Worm (Caenorhabditis elegans) whole organism, L1 larva: ENCODE data around the gene K08D8.3.

Experiments
- blmp-1 ChIP-seq: fragments of 150-350 bp; optimal IDR thresholded peaks from 2 replicates; lab custom pipeline; 2014; ENCODE audit warnings: missing biosample characterization, missing genetic modification characterization
- ceh-8 ChIP-seq: fragments of 200-800 bp; sonication (Bioruptor generic); optimal IDR thresholded peaks from 2 replicates; lab custom pipeline; 2018; ENCODE audit warnings: mild to moderate bottlenecking, missing genetic modification characterization, moderate library complexity, missing compliant biosample characterization
- ces-1 ChIP-seq: fragments of 150-350 bp; optimal IDR thresholded peaks from 2 replicates; lab custom pipeline; 2014; ENCODE audit warnings: missing biosample characterization, missing genetic modification reagents, missing genetic modification characterization
- efl-1 ChIP-seq, 4 experiments: fragments of 150-350 bp; optimal IDR thresholded peaks in 3 of 4; peaks in 1 of 4; 1 replicate in 1 of 4; 2 replicates in 3 of 4; lab custom pipeline; 2014; ENCODE audit warnings: missing biosample characterization in 2 of 4, missing genetic modification characterization in 2 of 4, missing genetic modification reagents in 2 of 4
- efl-3 ChIP-seq: fragments of 200-800 bp; sonication (Bioruptor generic); optimal IDR thresholded peaks from 2 replicates; lab custom pipeline; 2018; ENCODE audit warnings: mild to moderate bottlenecking, missing genetic modification characterization, missing compliant biosample characterization
- elt-2 ChIP-seq: sonication (generic microtip); optimal IDR thresholded peaks from 2 replicates; lab custom pipeline; 2016; ENCODE audit warnings: missing genetic modification characterization, mild to moderate bottlenecking, inconsistent platforms, missing compliant biosample characterization, missing genetic modification reagents
- ets-5 ChIP-seq: fragments of 200-800 bp; sonication (Bioruptor generic); IDR thresholded peaks from 2 replicates; pipeline ENCODE4 v1.3.6; 2022; ENCODE audit warnings: missing genetic modification characterization, missing compliant biosample characterization
- fkh-10 ChIP-seq: sonication (generic microtip); optimal IDR thresholded peaks from 2 replicates; lab custom pipeline; 2017; ENCODE audit warnings: missing biosample characterization, missing genetic modification reagents, missing genetic modification characterization
- fkh-8 ChIP-seq: sonication (generic microtip); optimal IDR thresholded peaks from 2 replicates; lab custom pipeline; 2016; ENCODE audit warnings: mild to moderate bottlenecking, missing genetic modification characterization, missing compliant biosample characterization
- fos-1 ChIP-seq: fragments of 150-350 bp; optimal IDR thresholded peaks from 2 replicates; lab custom pipeline; 2014; ENCODE audit warnings: missing biosample characterization, missing genetic modification characterization
- grh-1 ChIP-seq: fragments of 200-800 bp; sonication (Bioruptor generic); IDR thresholded peaks from 2 replicates; pipeline ENCODE4 v1.3.6; 2022; ENCODE audit warnings: missing genetic modification reagents, missing genetic modification characterization, missing compliant biosample characterization
- irx-1 ChIP-seq: sonication (generic microtip); optimal IDR thresholded peaks from 2 replicates; lab custom pipeline; 2016; ENCODE audit warnings: missing genetic modification characterization, missing compliant biosample characterization
- lin-13 ChIP-seq: fragments of 150-350 bp; optimal IDR thresholded peaks from 2 replicates; lab custom pipeline; 2014; ENCODE audit warnings: missing biosample characterization, missing genetic modification reagents, missing genetic modification characterization
- lin-15B ChIP-seq: fragments of 150-350 bp; sonication (generic microtip); optimal IDR thresholded peaks from 3 replicates; lab custom pipeline; 2014; ENCODE audit warnings: missing biosample characterization, missing genetic modification characterization
- lin-35 ChIP-seq, 2 experiments: fragments of 150-350 bp; optimal IDR thresholded peaks; 2 replicates each; lab custom pipeline; 2014; ENCODE audit warnings: missing biosample characterization in 2 of 2, missing genetic modification characterization in 2 of 2, missing genetic modification reagents in 2 of 2
- lin-39 ChIP-seq: fragments of 150-350 bp; optimal IDR thresholded peaks from 2 replicates; lab custom pipeline; 2014; ENCODE audit warnings: missing biosample characterization, missing genetic modification reagents, missing genetic modification characterization
- mef-2 ChIP-seq: fragments of 150-350 bp; optimal IDR thresholded peaks from 2 replicates; lab custom pipeline; 2014; ENCODE audit warnings: missing biosample characterization, missing genetic modification characterization
- nhr-11 ChIP-seq: fragments of 150-350 bp; optimal IDR thresholded peaks from 2 replicates; lab custom pipeline; 2014; ENCODE audit warnings: missing biosample characterization, missing genetic modification characterization
- nhr-237 ChIP-seq: fragments of 150-350 bp; optimal IDR thresholded peaks from 2 replicates; lab custom pipeline; 2014; ENCODE audit warnings: missing biosample characterization, missing genetic modification characterization
- nhr-28 ChIP-seq: fragments of 150-350 bp; optimal IDR thresholded peaks from 2 replicates; lab custom pipeline; 2014; ENCODE audit warnings: missing biosample characterization, missing genetic modification characterization
- nhr-76 ChIP-seq: sonication (generic microtip); optimal IDR thresholded peaks from 2 replicates; lab custom pipeline; 2017; ENCODE audit warnings: missing biosample characterization, missing genetic modification characterization
- nhr-77 ChIP-seq: fragments of 150-350 bp; optimal IDR thresholded peaks from 2 replicates; lab custom pipeline; 2014; ENCODE audit warnings: missing biosample characterization, missing genetic modification characterization
- nhr-85 ChIP-seq: sonication (generic microtip); peaks from one replicate; lab custom pipeline; 2016; ENCODE audit warnings: missing genetic modification characterization, inconsistent platforms, missing compliant biosample characterization
- nhr-90 ChIP-seq: sonication (generic microtip); optimal IDR thresholded peaks from 2 replicates; lab custom pipeline; 2016; ENCODE audit warnings: mild to moderate bottlenecking, missing genetic modification characterization, missing compliant biosample characterization; ENCODE audit not compliant: poor library complexity
- pag-3 ChIP-seq: sonication (generic microtip); optimal IDR thresholded peaks from 2 replicates; lab custom pipeline; 2017; ENCODE audit warnings: missing genetic modification characterization, mild to moderate bottlenecking, missing compliant biosample characterization, antibody characterized with exemption, borderline replicate concordance; ENCODE audit not compliant: insufficient read depth
- pqm-1 ChIP-seq: sonication (generic microtip); optimal IDR thresholded peaks from 3 replicates; lab custom pipeline; 2017; ENCODE audit warnings: missing biosample characterization, missing genetic modification characterization
- skn-1 ChIP-seq: fragments of 150-350 bp; optimal IDR thresholded peaks from 2 replicates; lab custom pipeline; 2014; ENCODE audit warnings: missing biosample characterization, missing genetic modification characterization
- snpc-4 ChIP-seq: fragments of 150-350 bp; optimal IDR thresholded peaks from 2 replicates; lab custom pipeline; 2014; ENCODE audit warnings: missing biosample characterization, missing genetic modification characterization
- swsn-7 ChIP-seq: sonication (generic microtip); optimal IDR thresholded peaks from 2 replicates; lab custom pipeline; 2016; ENCODE audit warnings: missing genetic modification characterization, missing compliant biosample characterization
- tbx-2 ChIP-seq: sonication (generic microtip); optimal IDR thresholded peaks from 2 replicates; lab custom pipeline; 2016; ENCODE audit warnings: missing genetic modification characterization, missing compliant biosample characterization
- tlp-1 ChIP-seq: fragments of 150-350 bp; optimal IDR thresholded peaks from 2 replicates; lab custom pipeline; 2014; ENCODE audit warnings: missing biosample characterization, missing genetic modification characterization
- unc-130 ChIP-seq: fragments of 150-350 bp; optimal IDR thresholded peaks from 2 replicates; lab custom pipeline; 2017; ENCODE audit warnings: missing biosample characterization, missing genetic modification characterization, inconsistent platforms
- unc-30 ChIP-seq: sonication (generic microtip); optimal IDR thresholded peaks from 2 replicates; lab custom pipeline; 2017; ENCODE audit warnings: missing biosample characterization, missing genetic modification characterization
- unc-86 ChIP-seq: sonication (generic microtip); optimal IDR thresholded peaks from 2 replicates; lab custom pipeline; 2016; ENCODE audit warnings: missing genetic modification characterization, missing compliant biosample characterization
- zag-1 ChIP-seq: fragments of 150-350 bp; optimal IDR thresholded peaks from 2 replicates; lab custom pipeline; 2014; ENCODE audit warnings: missing biosample characterization, missing genetic modification characterization
- zip-4 ChIP-seq: fragments of 200-800 bp; sonication (Bioruptor generic); optimal IDR thresholded peaks from 2 replicates; lab custom pipeline; 2018; ENCODE audit warnings: mild to moderate bottlenecking, missing genetic modification characterization, moderate library complexity, missing compliant biosample characterization

The K08D8.3 gene

ce11 chrIV:12899392-12899791, 7.1 kb downstream of the K08D8.3 start, which contains the start of gene K08D8.9:
Gene K08D8.9 (plus strand): TSS chrIV:12899692.
- TF ChIP-seq ceh-8 (no peak), nhr-85 (tag; lab: Kevin White, UChicago) (no peak), pag-3 (tag; lab: Kevin White, UChicago) (no peak), grh-1 (GFP tag; lab: Robert Waterston, UW) (no peak), unc-130 (tag; lab: Kevin White, UChicago) (no peak), fkh-8 (tag; lab: Kevin White, UChicago) (no peak), lin-35 (GFP tag; optimal IDR thresholded peaks at IDR 0.05; lab: Kevin White, UChicago) (no peak), blmp-1 (tag; lab: Kevin White, UChicago) (no peak), zip-4 (no peak), nhr-90 (no peak), nhr-11 (tag; lab: Kevin White, UChicago) (no peak), nhr-237 (tag; lab: Kevin White, UChicago) (no peak), fkh-10 (no peak), lin-15B (no peak), tbx-2 (tag; lab: Kevin White, UChicago) (no peak), irx-1 (tag; lab: Kevin White, UChicago) (no peak), nhr-77 (tag; lab: Kevin White, UChicago) (no peak), fos-1 (no peak), snpc-4 (tag; lab: Kevin White, UChicago) (no peak), lin-39 (no peak)

- TF ChIP-seq zag-1 (no peak), efl-1 (optimal IDR thresholded peaks at IDR 0.05; lab: Kevin White, UChicago) (no peak), efl-1 (GFP tag; optimal IDR thresholded peaks at IDR 0.05 in 1 of 2; lab: Kevin White, UChicago) (peak in 1 of 2 experiments; percentile 81), elt-2 (tag; lab: Kevin White, UChicago) (peak; percentile 4)
Observed at ce11 chrIV:12898823-12899222, 7.6 kb downstream of the K08D8.3 start.

ce11 chrIV:12897146-12897545, 9.3 kb downstream of the K08D8.3 start:
- TF ChIP-seq mef-2 (no peak), ces-1 (GFP tag; lab: Kevin White, UChicago) (no peak), unc-30 (tag; lab: Kevin White, UChicago) (no peak), skn-1 (tag; lab: Kevin White, UChicago) (no peak), ets-5 (GFP tag; lab: Robert Waterston, UW) (no peak), nhr-237 (tag; lab: Kevin White, UChicago) (no peak), swsn-7 (tag; lab: Kevin White, UChicago) (no peak), pqm-1 (tag; lab: Kevin White, UChicago) (no peak), efl-3 (GFP tag; lab: Kevin White, UChicago) (no peak), unc-86 (tag; lab: Kevin White, UChicago) (no peak), nhr-28 (no peak), lin-13 (GFP tag; lab: Kevin White, UChicago) (no peak), nhr-76 (no peak)

ce11 chrIV:12896371-12896882, 10.0 kb downstream of the K08D8.3 start, which contains the start of gene K08D8.7:
Gene K08D8.7 (plus strand): TSS chrIV:12896832.
- no peak for TF ChIP-seq zip-4
- peak; percentile 58 for TF ChIP-seq elt-2 (tag; lab: Kevin White, UChicago)
- no peak for TF ChIP-seq tlp-1
- TF ChIP-seq lin-35 (GFP tag; optimal IDR thresholded peaks at IDR 0.05; lab: Kevin White, UChicago), result peak in 1 of 2 experiments; percentile 24
- TF ChIP-seq, all 84 proteins: peak for 2

ce11 chrIV:12894996-12895395, 11.5 kb downstream of the K08D8.3 start, which contains the start of gene K08D8.11:
Gene K08D8.11 (plus strand): TSS chrIV:12895296.
- TF ChIP-seq nhr-11 (tag; lab: Kevin White, UChicago) (no peak), pqm-1 (tag; lab: Kevin White, UChicago) (no peak), nhr-76 (no peak)
